Fruit fly (Drosophila melanogaster) whole organism, prepupa: ENCODE measurements around the gene Acp98AB.

ENCODE experiments used
- Blimp-1 ChIP-seq: fragments of 200-800 bp; sonication (Bioruptor generic); optimal IDR thresholded peaks from 3 replicates; lab custom pipeline; 2017; ENCODE audit warnings: missing biosample characterization, missing genetic modification characterization, mild to moderate bottlenecking, moderate library complexity, missing genetic modification reagents
- CG10631 ChIP-seq: fragments of 200-800 bp; sonication (Bioruptor generic); optimal IDR thresholded peaks from 2 replicates; lab custom pipeline; 2016; ENCODE audit warnings: missing biosample characterization, missing genetic modification characterization
- CG10669 ChIP-seq: fragments of 200-800 bp; sonication (Bioruptor generic); optimal IDR thresholded peaks from 3 replicates; lab custom pipeline; 2018; ENCODE audit warnings: missing biosample characterization, mild to moderate bottlenecking, missing genetic modification characterization, moderate library complexity
- CG11294 ChIP-seq: fragments of 200-800 bp; sonication (Bioruptor generic); IDR thresholded peaks from 2 replicates; pipeline ENCODE4 v1.3.6; 2022; ENCODE audit warnings: missing biosample characterization, missing genetic modification characterization
- CG3032 ChIP-seq: fragments of 200-800 bp; optimal IDR thresholded peaks from 2 replicates; lab custom pipeline; 2019; ENCODE audit warnings: missing biosample characterization, mild to moderate bottlenecking, missing genetic modification characterization, moderate library complexity
- CG31627 ChIP-seq: fragments of 200-800 bp; sonication (Bioruptor generic); optimal IDR thresholded peaks from 3 replicates; lab custom pipeline; 2016; ENCODE audit warnings: missing biosample characterization, missing genetic modification characterization
- CG32006 ChIP-seq: fragments of 200-800 bp; sonication (Bioruptor generic); optimal IDR thresholded peaks from 3 replicates; lab custom pipeline; 2017; ENCODE audit warnings: missing biosample characterization, mild to moderate bottlenecking, missing genetic modification characterization
- CG34406 ChIP-seq: fragments of 200-800 bp; sonication (Bioruptor generic); optimal IDR thresholded peaks from 3 replicates; lab custom pipeline; 2016; ENCODE audit warnings: missing biosample characterization, missing genetic modification characterization
- CG3919 ChIP-seq: fragments of 200-800 bp; sonication (Bioruptor generic); optimal IDR thresholded peaks from 3 replicates; lab custom pipeline; 2016; ENCODE audit warnings: missing biosample characterization, missing genetic modification characterization
- CG4318 ChIP-seq: fragments of 200-800 bp; sonication (Bioruptor generic); optimal IDR thresholded peaks from 3 replicates; lab custom pipeline; 2017; ENCODE audit warnings: missing biosample characterization, mild to moderate bottlenecking, missing genetic modification characterization
- CG6163 ChIP-seq: fragments of 200-800 bp; sonication (Bioruptor generic); IDR thresholded peaks from 3 replicates; pipeline ENCODE4 v1.3.6; 2022; ENCODE audit warnings: missing biosample characterization, missing genetic modification characterization
- CG6276 ChIP-seq: fragments of 200-800 bp; sonication (Bioruptor generic); optimal IDR thresholded peaks from 2 replicates; lab custom pipeline; 2017; ENCODE audit warnings: missing biosample characterization, mild to moderate bottlenecking, missing genetic modification characterization
- CG6792 ChIP-seq: fragments of 200-800 bp; sonication (Bioruptor generic); optimal IDR thresholded peaks from 3 replicates; lab custom pipeline; 2016; ENCODE audit warnings: missing biosample characterization, missing genetic modification characterization
- CG6808 ChIP-seq: fragments of 200-800 bp; sonication (Bioruptor generic); optimal IDR thresholded peaks from 3 replicates; lab custom pipeline; 2017; ENCODE audit warnings: missing biosample characterization, missing genetic modification characterization, mild to moderate bottlenecking, moderate library complexity, missing genetic modification reagents
- CG7368 ChIP-seq: fragments of 200-800 bp; sonication (Bioruptor generic); optimal IDR thresholded peaks from 3 replicates; lab custom pipeline; 2016; ENCODE audit warnings: missing biosample characterization, missing genetic modification characterization
- CG8119 ChIP-seq: fragments of 200-800 bp; sonication (Bioruptor generic); IDR thresholded peaks from 3 replicates; pipeline ENCODE4 v1.3.6; 2022; ENCODE audit warnings: missing biosample characterization, missing genetic modification characterization
- CG8319 ChIP-seq: fragments of 200-800 bp; sonication (Bioruptor generic); optimal IDR thresholded peaks from 3 replicates; lab custom pipeline; 2016; ENCODE audit warnings: missing biosample characterization, missing genetic modification characterization
- CG9139 ChIP-seq: fragments of 200-800 bp; sonication (Bioruptor generic); optimal IDR thresholded peaks from 3 replicates; lab custom pipeline; 2017; ENCODE audit warnings: missing biosample characterization, mild to moderate bottlenecking, missing genetic modification characterization
- Eip75B ChIP-seq: fragments of 200-800 bp; sonication (Bioruptor generic); optimal IDR thresholded peaks from 3 replicates; lab custom pipeline; 2016; ENCODE audit warnings: missing biosample characterization, missing genetic modification characterization
- Eip78C ChIP-seq: fragments of 200-800 bp; sonication (Bioruptor generic); peaks from one replicate; lab custom pipeline; 2016; ENCODE audit warnings: missing biosample characterization, missing genetic modification characterization
- Eip93F ChIP-seq: fragments of 200-800 bp; sonication (Bioruptor generic); optimal IDR thresholded peaks from 2 replicates; lab custom pipeline; 2016; ENCODE audit warnings: missing biosample characterization, mild to moderate bottlenecking, missing genetic modification characterization
- Ets21C ChIP-seq: fragments of 200-800 bp; sonication (Bioruptor generic); optimal IDR thresholded peaks from 3 replicates; lab custom pipeline; 2016; ENCODE audit warnings: missing biosample characterization, missing genetic modification characterization
- Gug ChIP-seq: fragments of 200-800 bp; sonication (Bioruptor generic); IDR thresholded peaks from 2 replicates; pipeline ENCODE4 v1.3.6; 2022; ENCODE audit warnings: missing biosample characterization, missing genetic modification characterization
- Hr39 ChIP-seq: fragments of 200-800 bp; sonication (Bioruptor generic); optimal IDR thresholded peaks from 2 replicates; lab custom pipeline; 2016; ENCODE audit warnings: missing biosample characterization, missing genetic modification characterization
- Hr4 ChIP-seq: fragments of 200-800 bp; sonication (Bioruptor generic); optimal IDR thresholded peaks from 3 replicates; lab custom pipeline; 2016; ENCODE audit warnings: missing biosample characterization, missing genetic modification characterization
- Met ChIP-seq: fragments of 200-800 bp; sonication (Bioruptor generic); optimal IDR thresholded peaks from 3 replicates; lab custom pipeline; 2016; ENCODE audit warnings: missing biosample characterization, missing genetic modification characterization
- OdsH ChIP-seq: fragments of 200-800 bp; sonication (Bioruptor generic); optimal IDR thresholded peaks from 3 replicates; lab custom pipeline; 2016; ENCODE audit warnings: missing biosample characterization, missing genetic modification characterization
- Sox14 ChIP-seq: fragments of 200-800 bp; sonication (Bioruptor generic); optimal IDR thresholded peaks from 3 replicates; lab custom pipeline; 2016; ENCODE audit warnings: missing biosample characterization, missing genetic modification characterization
- Sox15 ChIP-seq: fragments of 200-800 bp; sonication (Bioruptor generic); optimal IDR thresholded peaks from 3 replicates; lab custom pipeline; 2016; ENCODE audit warnings: missing biosample characterization, missing genetic modification characterization
- achi ChIP-seq: fragments of 200-800 bp; sonication (Bioruptor generic); optimal IDR thresholded peaks from 3 replicates; lab custom pipeline; 2016; ENCODE audit warnings: missing biosample characterization, missing genetic modification characterization
- acj6 ChIP-seq: fragments of 200-800 bp; sonication (Bioruptor generic); optimal IDR thresholded peaks from 3 replicates; lab custom pipeline; 2016; ENCODE audit warnings: missing biosample characterization, missing genetic modification characterization
- cyc ChIP-seq: fragments of 200-800 bp; sonication (Bioruptor generic); optimal IDR thresholded peaks from 3 replicates; lab custom pipeline; 2016; ENCODE audit warnings: missing biosample characterization, missing genetic modification characterization
- dac ChIP-seq: fragments of 200-800 bp; sonication (Bioruptor generic); optimal IDR thresholded peaks from 2 replicates; lab custom pipeline; 2017; ENCODE audit warnings: missing biosample characterization, mild to moderate bottlenecking, missing genetic modification characterization
- dsx ChIP-seq: fragments of 200-800 bp; optimal IDR thresholded peaks from 3 replicates; lab custom pipeline; 2019; ENCODE audit warnings: missing biosample characterization, mild to moderate bottlenecking, missing genetic modification characterization, moderate library complexity; ENCODE audit not compliant: poor library complexity, severe bottlenecking
- fd85E ChIP-seq: fragments of 200-800 bp; sonication (Bioruptor generic); optimal IDR thresholded peaks from 3 replicates; lab custom pipeline; 2016; ENCODE audit warnings: missing biosample characterization, missing genetic modification characterization
- fkh ChIP-seq: fragments of 200-800 bp; sonication (Bioruptor generic); optimal IDR thresholded peaks from 3 replicates; lab custom pipeline; 2017; ENCODE audit warnings: missing biosample characterization, mild to moderate bottlenecking, missing genetic modification characterization, moderate library complexity
- lz ChIP-seq: fragments of 200-800 bp; sonication (Bioruptor generic); optimal IDR thresholded peaks from 3 replicates; lab custom pipeline; 2016; ENCODE audit warnings: missing biosample characterization, missing genetic modification characterization
- salr ChIP-seq, 2 experiments: fragments of 200-800 bp; sonication (Bioruptor generic); optimal IDR thresholded peaks; 3 replicates each; lab custom pipeline; 2016 to 2018; ENCODE audit warnings: missing biosample characterization in 2 of 2, missing genetic modification characterization in 2 of 2, mild to moderate bottlenecking in 1 of 2
- spab ChIP-seq: fragments of 200-800 bp; sonication (Bioruptor generic); optimal IDR thresholded peaks from 2 replicates; lab custom pipeline; 2017; ENCODE audit warnings: missing biosample characterization, mild to moderate bottlenecking, missing genetic modification characterization, missing genetic modification reagents
- ss ChIP-seq, 2 experiments: fragments of 200-800 bp; sonication (Bioruptor generic); optimal IDR thresholded peaks; 2 replicates in 1 of 2; 3 replicates in 1 of 2; lab custom pipeline; 2017 to 2018; ENCODE audit warnings: mild to moderate bottlenecking in 2 of 2, missing biosample characterization in 2 of 2, missing genetic modification characterization in 2 of 2, moderate library complexity in 1 of 2
- svp ChIP-seq: fragments of 200-800 bp; sonication (Bioruptor generic); peaks from one replicate; lab custom pipeline; 2016; ENCODE audit warnings: missing biosample characterization, missing genetic modification characterization
- topi ChIP-seq: fragments of 200-800 bp; sonication (Bioruptor generic); optimal IDR thresholded peaks from 3 replicates; lab custom pipeline; 2016; ENCODE audit warnings: missing biosample characterization, missing genetic modification characterization
- vri ChIP-seq: fragments of 200-800 bp; sonication (Bioruptor generic); optimal IDR thresholded peaks from 3 replicates; lab custom pipeline; 2016; ENCODE audit warnings: missing biosample characterization, mild to moderate bottlenecking, missing genetic modification characterization

Acp98AB gene

dm6 chr3R:27655109-27655508, 39.6 kb upstream of the Acp98AB start (continued):
- TF ChIP-seq spab (no peak), CG32006 (GFP tag; lab: Kevin White, UChicago) (peak; percentile 58), CG31627 (no peak), Sox14 (GFP tag; lab: Kevin White, UChicago) (no peak), CG6792 (GFP tag; lab: Kevin White, UChicago) (no peak), dsx (GFP tag; lab: Kevin White, UChicago) (no peak), Met (no peak), Eip78C (GFP tag; lab: Kevin White, UChicago) (peak; percentile 69), topi (GFP tag; lab: Kevin White, UChicago) (no peak), Hr39 (GFP tag; lab: Kevin White, UChicago) (no peak), Eip75B (peak; percentile 40), CG9139 (GFP tag; lab: Kevin White, UChicago) (no peak), lz (GFP tag; lab: Kevin White, UChicago) (peak; percentile 10), CG8319 (no peak), CG8119 (peak; percentile 35; the same call in 1 of the 3 replicates), fkh (GFP tag; lab: Kevin White, UChicago) (no peak), ss (GFP tag; optimal IDR thresholded peaks at IDR 0.05; lab: Kevin White, UChicago) (no peak), Ets21C (no peak), cyc (GFP tag; lab: Kevin White, UChicago) (no peak), Hr4 (GFP tag; lab: Kevin White, UChicago) (peak; percentile 37), CG11294 (no peak; the same call in 1 of the 2 replicates), fd85E (GFP tag; lab: Kevin White, UChicago) (no peak), CG10631 (GFP tag; lab: Kevin White, UChicago) (no peak), Blimp-1 (GFP tag; lab: Kevin White, UChicago) (no peak), CG6276 (peak; percentile 57), svp (GFP tag; lab: Kevin White, UChicago) (peak; percentile 62), CG34406 (GFP tag; lab: Kevin White, UChicago) (no peak), Sox15 (GFP tag; lab: Kevin White, UChicago) (no peak), dac (GFP tag; lab: Kevin White, UChicago) (peak; percentile 10), CG6163 (peak; percentile 75), salr (GFP tag; optimal IDR thresholded peaks at IDR 0.05; lab: Kevin White, UChicago) (peak in 1 of 2 experiments; percentile 25), achi (GFP tag; lab: Kevin White, UChicago) (peak; percentile 42), Eip93F (GFP tag; lab: Kevin White, UChicago) (no peak), CG3919 (GFP tag; lab: Kevin White, UChicago) (peak; percentile 26), OdsH (GFP tag; lab: Kevin White, UChicago) (peak; percentile 46), CG4318 (GFP tag; lab: Kevin White, UChicago) (no peak), CG7368 (GFP tag; lab: Kevin White, UChicago) (no peak), Gug (GFP tag; lab: Robert Waterston, UW) (no peak), CG6808 (GFP tag; lab: Kevin White, UChicago) (no peak), CG10669 (peak; percentile 34)
- TF ChIP-seq, all 60 proteins: peak for 24

- TF ChIP-seq CG3032 (tag; lab: Kevin White, UChicago): no peak
- no peak for TF ChIP-seq CG6808 (GFP tag; lab: Kevin White, UChicago)
- TF ChIP-seq Blimp-1 (GFP tag; lab: Kevin White, UChicago): no peak
- TF ChIP-seq vri (GFP tag; lab: Kevin White, UChicago): no peak
- TF ChIP-seq cyc (GFP tag; lab: Kevin White, UChicago): no peak
- TF ChIP-seq acj6 (GFP tag; lab: Kevin White, UChicago): no peak
Observed at dm6 chr3R:27656686-27657535, 37.8 kb upstream of the Acp98AB start, which contains the start of gene tau. tau (minus strand) TSS chr3R:27656996.
